Worm (Caenorhabditis elegans) whole organism, L4/young adult: ENCODE results near the gene F18A12.7.

Experiments used
- W03F9.2 ChIP-seq: fragments of 150-350 bp; optimal IDR thresholded peaks from 2 replicates; lab custom pipeline; 2014; ENCODE audit warnings: missing biosample characterization, missing genetic modification characterization
- dao-5 ChIP-seq: sonication (generic microtip); optimal IDR thresholded peaks from 2 replicates; lab custom pipeline; 2016; ENCODE audit warnings: missing genotype, missing genetic modification characterization, moderate library complexity, missing compliant biosample characterization
- him-1 ChIP-seq: sonication (generic microtip); optimal IDR thresholded peaks from 2 replicates; lab custom pipeline; 2016; ENCODE audit warnings: missing genotype, missing genetic modification reagents, missing genetic modification characterization, missing compliant biosample characterization

DNA sequence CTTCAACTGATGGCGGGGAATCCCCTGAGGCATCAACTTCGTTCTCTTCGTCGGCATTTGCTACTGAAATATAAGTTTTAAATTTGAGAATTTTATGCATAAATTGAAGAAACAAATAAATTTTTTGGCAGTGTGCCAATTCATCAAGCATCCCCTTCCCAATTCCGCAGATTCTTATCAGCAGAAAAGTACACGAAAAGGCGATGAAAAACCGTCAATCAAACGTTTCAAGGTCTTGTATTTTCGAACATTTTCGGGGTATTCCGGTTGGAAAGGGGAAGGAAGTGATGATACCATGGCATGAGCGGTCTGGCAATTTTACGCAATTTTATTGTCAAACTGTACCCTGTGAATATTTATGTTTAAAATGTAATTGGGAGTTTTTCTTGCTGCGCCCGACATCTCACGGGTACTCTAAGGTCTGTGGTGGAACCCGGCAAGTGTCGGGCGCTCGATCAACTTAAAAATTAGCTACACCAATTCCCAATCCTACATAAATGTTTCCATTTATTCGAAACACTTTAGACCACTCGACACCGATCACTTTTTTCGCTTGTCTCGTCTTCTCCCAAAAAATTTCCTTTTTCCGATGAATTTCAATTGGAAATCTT is 20.7 kb upstream of the F18A12.7 start:
- no peak for TF ChIP-seq dao-5 (tag; lab: Kevin White, UChicago)
- no peak for TF ChIP-seq him-1 (tag; lab: Kevin White, UChicago)
- TF ChIP-seq W03F9.2 (tag; lab: Kevin White, UChicago), result no peak
